Worm (Caenorhabditis elegans): ENCODE data around the gene cgr-1.

DNA sequence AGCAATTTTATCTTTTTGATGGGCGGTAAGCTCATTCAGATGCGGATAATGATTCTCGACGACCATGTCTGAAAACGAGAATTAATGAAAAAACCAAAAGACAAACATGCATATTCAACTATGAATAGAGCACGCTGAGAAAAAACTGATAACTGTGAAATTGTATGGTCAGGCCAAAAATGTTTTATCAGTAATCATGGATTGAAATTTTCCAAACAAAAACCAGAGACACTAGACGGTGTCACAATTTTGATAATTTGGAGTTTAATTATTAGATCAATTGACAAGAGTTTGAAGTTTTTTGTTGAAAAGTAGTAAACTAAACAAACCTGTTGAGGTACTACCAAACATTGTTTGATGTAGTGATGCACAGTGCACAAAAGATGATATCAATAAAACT lies at the start of gene cgr-1:
- TF ChIP-seq hnd-1 (tag; optimal IDR thresholded peaks at IDR 0.05), result no peak
- TF ChIP-seq ama-1 (optimal IDR thresholded peaks at IDR 0.05), result no peak
- TF ChIP-seq tra-4 (tag; optimal IDR thresholded peaks at IDR 0.05), result no peak
- TF ChIP-seq flt-1 (GFP tag; IDR thresholded peaks at IDR 0.05), result no peak
- TF ChIP-seq hmbx-1 (tag; optimal IDR thresholded peaks at IDR 0.05), result no peak
- TF ChIP-seq tbx-11 (GFP tag; IDR thresholded peaks at IDR 0.05), result no peak

Data from whole organism, early embryonic.